Worm (Caenorhabditis elegans): ENCODE measurements around the gene srsx-39.

ce11 chrV:15305502-15305901 lies 48.9 kb upstream of the srsx-39 start, which contains the start of gene T26H8.5:
- TF ChIP-seq flt-1 (GFP tag; IDR thresholded peaks at IDR 0.05) (no peak), ref-1 (GFP tag; conservative IDR thresholded peaks at IDR 0.05) (no peak), med-1 (GFP tag; optimal IDR thresholded peaks at IDR 0.05; ENCODE audit: insufficient read depth) (no peak), tab-1 (GFP tag; IDR thresholded peaks at IDR 0.05) (no peak), klf-2 (GFP tag; conservative IDR thresholded peaks at IDR 0.05) (no peak), T22C8.4 (GFP tag; IDR thresholded peaks at IDR 0.05) (no peak), ztf-23 (GFP tag; IDR thresholded peaks at IDR 0.05) (no peak), cog-1 (tag; optimal IDR thresholded peaks at IDR 0.05) (no peak), ztf-29 (GFP tag; IDR thresholded peaks at IDR 0.05) (no peak)
